Worm (Caenorhabditis elegans) whole organism, young adult: Measurements from ENCODE around the gene scl-11.

Source experiments
- F57A8.1 ChIP-seq: fragments of 200-800 bp; sonication (Bioruptor generic); optimal IDR thresholded peaks from 2 replicates; lab custom pipeline; 2018; ENCODE audit warnings: mild to moderate bottlenecking, missing genetic modification characterization, moderate library complexity, missing compliant biosample characterization
- T26A5.8 ChIP-seq: sonication (generic microtip); optimal IDR thresholded peaks from 2 replicates; lab custom pipeline; 2016; ENCODE audit warnings: missing genetic modification characterization, missing compliant biosample characterization
- ZK185.1 ChIP-seq: sonication (generic microtip); optimal IDR thresholded peaks from 2 replicates; lab custom pipeline; 2016; ENCODE audit warnings: mild to moderate bottlenecking, missing genetic modification characterization, missing compliant biosample characterization; ENCODE audit not compliant: poor library complexity, severe bottlenecking
- athp-1 ChIP-seq: sonication (generic microtip); optimal IDR thresholded peaks from 2 replicates; lab custom pipeline; 2017; ENCODE audit warnings: mild to moderate bottlenecking, missing genetic modification characterization, missing compliant biosample characterization
- attf-5 ChIP-seq: fragments of 200-800 bp; sonication (Bioruptor generic); optimal IDR thresholded peaks from 2 replicates; lab custom pipeline; 2018; ENCODE audit warnings: mild to moderate bottlenecking, missing genetic modification characterization, missing compliant biosample characterization
- bed-2 ChIP-seq: fragments of 200-800 bp; sonication (Bioruptor generic); IDR thresholded peaks from 2 replicates; pipeline ENCODE4 v1.3.6; 2022; ENCODE audit warnings: missing genetic modification reagents, missing genetic modification characterization, missing compliant biosample characterization
- cebp-1 ChIP-seq, 2 experiments: fragments of 200-800 bp in 1 of 2; sonication (Bioruptor generic) in 1 of 2; sonication (generic microtip) in 1 of 2; IDR thresholded peaks in 1 of 2; optimal IDR thresholded peaks in 1 of 2; 2 replicates each; pipeline versions ENCODE4 v1.3.6 to Lab custom; 2017 to 2022; ENCODE audit warnings: missing compliant biosample characterization in 2 of 2, missing genetic modification characterization in 2 of 2, mild to moderate bottlenecking in 1 of 2, missing genetic modification reagents in 1 of 2, moderate library complexity in 1 of 2
- cebp-2 ChIP-seq: fragments of 200-800 bp; sonication (Bioruptor generic); IDR thresholded peaks from 2 replicates; pipeline ENCODE4 v1.3.6; 2022; ENCODE audit warnings: missing genetic modification characterization, missing compliant biosample characterization
- ceh-27 ChIP-seq: fragments of 200-800 bp; sonication (Bioruptor generic); optimal IDR thresholded peaks from 2 replicates; lab custom pipeline; 2018; ENCODE audit warnings: mild to moderate bottlenecking, missing genetic modification characterization, moderate library complexity, missing compliant biosample characterization
- chd-7 ChIP-seq: sonication (generic microtip); optimal IDR thresholded peaks from 2 replicates; lab custom pipeline; 2016; ENCODE audit warnings: mild to moderate bottlenecking, missing genetic modification characterization, moderate library complexity, missing compliant biosample characterization
- die-1 ChIP-seq: sonication (generic microtip); optimal IDR thresholded peaks from 2 replicates; lab custom pipeline; 2016; ENCODE audit warnings: missing genotype, mild to moderate bottlenecking, missing genetic modification characterization, missing compliant biosample characterization
- dpl-1 ChIP-seq: fragments of 150-350 bp; optimal IDR thresholded peaks from 2 replicates; lab custom pipeline; 2014; ENCODE audit warnings: missing biosample characterization, missing genetic modification reagents, missing genetic modification characterization
- egl-18 ChIP-seq: fragments of 200-800 bp; sonication (Bioruptor generic); IDR thresholded peaks from 2 replicates; pipeline ENCODE4 v1.3.6; 2022; ENCODE audit warnings: missing genetic modification reagents, missing genetic modification characterization, missing compliant biosample characterization
- egrh-3 ChIP-seq: fragments of 200-800 bp; sonication (Bioruptor generic); IDR thresholded peaks from 2 replicates; pipeline ENCODE4 v1.3.6; 2022; ENCODE audit warnings: missing genetic modification reagents, missing genetic modification characterization, missing compliant biosample characterization
- ekl-4 ChIP-seq: fragments of 200-800 bp; sonication (Bioruptor generic); IDR thresholded peaks from 2 replicates; pipeline ENCODE4 v1.3.6; 2022; ENCODE audit warnings: missing genetic modification reagents, missing genetic modification characterization, missing compliant biosample characterization
- ets-4 ChIP-seq: fragments of 200-800 bp; sonication (Bioruptor generic); optimal IDR thresholded peaks from 2 replicates; lab custom pipeline; 2018; ENCODE audit warnings: mild to moderate bottlenecking, missing genetic modification characterization, missing compliant biosample characterization
- gei-17 ChIP-seq: fragments of 200-800 bp; sonication (Bioruptor generic); optimal IDR thresholded peaks from 2 replicates; lab custom pipeline; 2018; ENCODE audit warnings: mild to moderate bottlenecking, missing genetic modification characterization, missing compliant biosample characterization
- hmg-1.2 ChIP-seq: fragments of 200-800 bp; sonication (Bioruptor generic); IDR thresholded peaks from 2 replicates; pipeline ENCODE4 v1.3.6; 2022; ENCODE audit warnings: missing genetic modification reagents, missing genetic modification characterization, missing compliant biosample characterization
- hsf-1 ChIP-seq: fragments of 200-800 bp; sonication (Bioruptor generic); IDR thresholded peaks from 2 replicates; pipeline ENCODE4 v1.3.6; 2022; ENCODE audit warnings: missing genetic modification reagents, missing genetic modification characterization, missing compliant biosample characterization
- lag-1 ChIP-seq: fragments of 200-800 bp; sonication (Bioruptor generic); IDR thresholded peaks from 2 replicates; pipeline ENCODE4 v1.3.6; 2022; ENCODE audit warnings: missing genetic modification reagents, missing genetic modification characterization, missing compliant biosample characterization
- let-526 ChIP-seq: fragments of 200-800 bp; sonication (Bioruptor generic); IDR thresholded peaks from 2 replicates; pipeline ENCODE4 v1.3.6; 2022; ENCODE audit warnings: missing genetic modification reagents, missing genetic modification characterization, missing compliant biosample characterization
- madf-10 ChIP-seq: sonication (generic microtip); optimal IDR thresholded peaks from 2 replicates; lab custom pipeline; 2016; ENCODE audit warnings: mild to moderate bottlenecking, missing genetic modification characterization, missing compliant biosample characterization
- madf-8 ChIP-seq: fragments of 200-800 bp; sonication (Bioruptor generic); conservative IDR thresholded peaks from 2 replicates; pipeline ENCODE4 v1.3.6; 2022; ENCODE audit warnings: missing genetic modification reagents, missing genetic modification characterization, missing compliant biosample characterization
- nfya-2 ChIP-seq: fragments of 200-800 bp; sonication (Bioruptor generic); IDR thresholded peaks from 2 replicates; pipeline ENCODE4 v1.3.6; 2022; ENCODE audit warnings: missing genetic modification reagents, missing genetic modification characterization, missing compliant biosample characterization
- nfyb-1 ChIP-seq: fragments of 200-800 bp; sonication (Bioruptor generic); IDR thresholded peaks from 2 replicates; pipeline ENCODE4 v1.3.6; 2022; ENCODE audit warnings: missing genetic modification reagents, missing genetic modification characterization, missing compliant biosample characterization
- nhr-80 ChIP-seq: sonication (generic microtip); optimal IDR thresholded peaks from 2 replicates; lab custom pipeline; 2016; ENCODE audit warnings: missing genetic modification characterization, missing compliant biosample characterization
- nhr-90 ChIP-seq: sonication (generic microtip); optimal IDR thresholded peaks from 2 replicates; lab custom pipeline; 2016; ENCODE audit warnings: missing genotype, mild to moderate bottlenecking, missing genetic modification characterization, missing compliant biosample characterization
- rcor-1 ChIP-seq: fragments of 200-800 bp; sonication (Bioruptor generic); IDR thresholded peaks from 2 replicates; pipeline ENCODE4 v1.3.6; 2022; ENCODE audit warnings: missing genetic modification reagents, missing genetic modification characterization, missing compliant biosample characterization
- rpc-1 ChIP-seq, 2 experiments: fragments of 150-350 bp in 1 of 2; sonication (generic microtip) in 1 of 2; optimal IDR thresholded peaks; 2 replicates each; lab custom pipeline; 2014 to 2018; ENCODE audit warnings: missing biosample characterization in 1 of 2, missing genetic modification characterization in 1 of 2, missing genetic modification reagents in 1 of 2, missing genotype in 1 of 2
- sdz-38 ChIP-seq: sonication (generic microtip); optimal IDR thresholded peaks from 2 replicates; lab custom pipeline; 2016; ENCODE audit warnings: missing genotype, missing genetic modification characterization, missing compliant biosample characterization
- snpc-1.3 ChIP-seq: sonication (generic microtip); optimal IDR thresholded peaks from 2 replicates; lab custom pipeline; 2017; ENCODE audit warnings: missing genetic modification characterization, mild to moderate bottlenecking, missing compliant biosample characterization, antibody characterized with exemption, moderate library complexity, missing genotype, missing genetic modification reagents; ENCODE audit not compliant: insufficient read depth
- snpc-4 ChIP-seq, 5 experiments: fragments of 150-350 bp in 1 of 5; sonication (generic microtip) in 4 of 5; optimal IDR thresholded peaks; 2 replicates each; lab custom pipeline; 2014 to 2018; ENCODE audit warnings: missing genetic modification characterization in 5 of 5, missing biosample characterization in 3 of 5, antibody characterized with exemption in 2 of 5, mild to moderate bottlenecking in 2 of 5, missing compliant biosample characterization in 2 of 5, missing genotype in 2 of 5, moderate library complexity in 2 of 5, missing genetic modification reagents in 1 of 5
- sptf-2 ChIP-seq: fragments of 200-800 bp; sonication (Bioruptor generic); optimal IDR thresholded peaks from 2 replicates; lab custom pipeline; 2018; ENCODE audit warnings: mild to moderate bottlenecking, missing genetic modification characterization, missing compliant biosample characterization
- tbp1 ChIP-seq: fragments of 200-800 bp; sonication (Bioruptor generic); optimal IDR thresholded peaks from 2 replicates; lab custom pipeline; 2018; ENCODE audit warnings: mild to moderate bottlenecking, missing genetic modification characterization, missing compliant biosample characterization
- tlf-1 ChIP-seq: fragments of 200-800 bp; sonication (Bioruptor generic); optimal IDR thresholded peaks from 2 replicates; lab custom pipeline; 2018; ENCODE audit warnings: mild to moderate bottlenecking, missing genetic modification characterization, missing compliant biosample characterization
- zfh-2 ChIP-seq: fragments of 200-800 bp; sonication (Bioruptor generic); conservative IDR thresholded peaks from 2 replicates; pipeline ENCODE4 v1.3.6; 2022; ENCODE audit warnings: missing genetic modification reagents, missing genetic modification characterization, missing compliant biosample characterization
- ztf-22 ChIP-seq: fragments of 200-800 bp; sonication (Bioruptor generic); optimal IDR thresholded peaks from 2 replicates; lab custom pipeline; 2018; ENCODE audit warnings: mild to moderate bottlenecking, missing genetic modification characterization, moderate library complexity, missing compliant biosample characterization

scl-11 gene

DNA sequence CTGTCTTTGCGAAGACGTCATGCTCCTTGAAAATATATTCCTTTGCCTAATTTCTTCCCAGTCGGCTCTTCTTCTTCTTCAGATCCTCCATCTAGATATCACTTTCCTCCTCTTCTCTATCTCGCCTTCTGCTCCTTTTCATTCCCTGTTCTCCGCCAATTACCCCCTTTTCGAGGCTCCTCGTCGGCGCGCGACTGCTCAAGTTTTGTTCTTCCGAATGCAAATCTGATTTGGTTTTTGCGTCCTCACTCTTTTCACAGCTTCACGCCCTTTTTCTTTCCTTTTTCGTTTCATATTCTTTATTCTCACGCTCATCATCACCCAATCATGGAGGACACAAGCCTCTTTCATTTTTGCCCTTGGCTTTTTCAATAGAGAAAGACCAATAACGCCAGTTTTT, 34.4 kb upstream of the scl-11 start:
- TF ChIP-seq nfya-2 (GFP tag; lab: Robert Waterston, UW): no peak
- TF ChIP-seq zfh-2 (GFP tag; lab: Robert Waterston, UW): peak; percentile 73
- 0 out of 2 replicates have a peak, but pooled peaks have one; percentile 8 for TF ChIP-seq egrh-3 (GFP tag; lab: Robert Waterston, UW)

DNA sequence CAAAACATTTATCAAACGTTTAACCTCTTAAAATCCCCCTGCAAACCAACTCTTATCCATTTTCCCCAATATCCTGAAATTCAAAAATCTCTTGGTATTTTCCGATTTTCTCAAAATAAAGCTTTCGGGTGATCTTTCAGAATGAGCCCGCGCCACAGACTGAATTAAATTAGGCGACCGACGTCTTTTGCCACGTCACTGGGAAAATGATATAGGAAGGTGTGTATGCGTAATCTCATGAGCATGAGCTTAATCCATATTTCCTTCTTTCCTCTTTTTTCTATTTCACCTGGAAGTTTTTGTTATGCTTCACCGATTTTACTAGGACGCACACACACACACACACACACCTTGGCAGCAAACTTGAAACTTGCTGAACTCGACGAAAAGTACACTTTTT, 30.2 kb upstream of the scl-11 start:
- TF ChIP-seq rpc-1 (optimal IDR thresholded peaks at IDR 0.05; lab: Kevin White, UChicago) (no peak), rpc-1 (tag; optimal IDR thresholded peaks at IDR 0.05; lab: Kevin White, UChicago) (no peak)

DNA sequence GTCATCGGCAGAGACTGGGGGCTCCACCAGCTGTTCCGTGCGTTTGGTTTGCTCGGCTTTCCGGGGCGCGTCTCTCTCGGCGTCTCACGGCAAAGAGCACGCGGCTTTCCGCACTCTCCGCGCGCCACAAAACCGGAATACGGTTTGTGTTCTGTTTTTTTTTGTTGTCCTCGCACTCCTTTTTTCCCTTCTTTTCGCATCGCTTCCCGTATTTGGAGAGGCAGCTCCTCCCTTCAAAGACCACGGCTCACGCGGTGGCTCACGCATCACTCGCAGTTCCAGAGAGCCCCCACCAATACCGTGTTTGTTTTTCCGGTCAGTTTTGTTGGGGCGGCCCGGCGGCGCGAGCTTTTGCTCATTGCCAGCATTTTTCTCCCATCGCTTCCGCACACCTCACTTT, 28.3 kb upstream of the scl-11 start:
- TF ChIP-seq cebp-2 (GFP tag; lab: Robert Waterston, UW) (peak; percentile 90), ceh-27 (GFP tag; lab: Kevin White, UChicago) (no peak), nfyb-1 (0 out of 2 replicates have a peak, but pooled peaks have one; percentile 17), sptf-2 (GFP tag; lab: Kevin White, UChicago) (no peak), ztf-22 (no peak), athp-1 (tag; lab: Kevin White, UChicago) (no peak), bed-2 (GFP tag; lab: Robert Waterston, UW) (no peak), zfh-2 (GFP tag; lab: Robert Waterston, UW) (peak; percentile 90), hmg-1.2 (GFP tag; lab: Robert Waterston, UW) (0 out of 2 replicates have a peak, but pooled peaks have one; percentile 16), lag-1 (GFP tag; lab: Robert Waterston, UW) (no peak), ekl-4 (GFP tag; lab: Robert Waterston, UW) (no peak), tlf-1 (GFP tag; lab: Kevin White, UChicago) (no peak), madf-8 (GFP tag; lab: Robert Waterston, UW) (no peak), egrh-3 (GFP tag; lab: Robert Waterston, UW) (peak; percentile 42; the same call in 1 of the 2 replicates), hsf-1 (no peak)

DNA sequence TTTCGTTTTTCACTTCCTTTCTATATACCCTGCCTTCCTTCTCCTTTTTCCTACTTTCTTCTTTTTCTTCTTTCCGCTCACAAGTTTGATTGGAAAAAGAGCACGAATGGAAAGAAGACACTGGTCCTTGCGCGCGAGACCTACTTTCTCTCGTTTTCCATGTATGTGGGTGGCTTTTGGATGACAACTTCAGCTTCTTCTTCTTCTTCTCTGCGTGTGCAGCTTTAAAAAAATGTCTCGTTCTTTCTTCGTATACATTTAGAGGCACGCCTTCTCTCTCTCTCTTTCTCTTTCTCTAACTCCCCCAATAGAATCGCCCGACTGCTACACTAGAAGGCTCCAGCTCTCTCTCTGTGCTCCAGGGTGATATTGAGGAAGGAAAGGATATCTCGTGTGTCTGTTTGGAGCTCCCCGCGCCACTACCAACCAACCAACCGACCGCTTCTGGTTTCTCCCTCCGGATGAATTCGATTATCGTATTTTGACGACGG, 25.3 kb upstream of the scl-11 start:
- TF ChIP-seq ceh-27 (GFP tag; lab: Kevin White, UChicago) (peak; percentile 14), zfh-2 (GFP tag; lab: Robert Waterston, UW) (peak; percentile 54; the same call in 1 of the 2 replicates), T26A5.8 (tag; lab: Kevin White, UChicago) (no peak), rcor-1 (GFP tag; lab: Robert Waterston, UW) (0 out of 2 replicates have a peak, but pooled peaks have one; percentile 14), sdz-38 (tag; lab: Kevin White, UChicago) (no peak), egl-18 (GFP tag; lab: Robert Waterston, UW) (0 out of 2 replicates have a peak, but pooled peaks have one; percentile 12), cebp-1 (GFP tag; IDR thresholded peaks at IDR 0.05; lab: Robert Waterston, UW) (no peak), cebp-1 (tag; optimal IDR thresholded peaks at IDR 0.05; lab: Kevin White, UChicago) (peak; percentile 5)

DNA sequence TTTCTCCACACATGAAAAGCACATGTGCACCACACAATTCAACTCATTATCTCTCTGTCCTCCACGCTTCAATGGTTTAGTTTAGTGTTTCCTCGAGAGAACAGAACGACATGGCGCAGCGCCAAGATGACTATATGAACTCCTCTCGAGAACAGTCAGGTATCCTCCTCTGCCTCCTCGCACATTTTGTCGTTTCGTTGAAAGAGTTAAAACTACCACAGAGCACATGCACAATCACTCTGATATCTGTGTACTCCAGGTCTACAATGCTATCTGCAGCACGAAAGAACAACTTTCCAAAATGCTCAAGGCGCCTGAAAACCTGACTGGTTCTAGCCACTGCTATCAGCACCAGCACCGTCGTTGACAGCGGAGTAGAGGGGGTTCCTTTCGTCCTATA, 24.4 kb upstream of the scl-11 start:
- TF ChIP-seq ztf-22 (peak; percentile 34), snpc-4 (GFP tag; optimal IDR thresholded peaks at IDR 0.05; lab: Kevin White, UChicago) (no peak), snpc-4 (tag; optimal IDR thresholded peaks at IDR 0.05; lab: Kevin White, UChicago) (no peak), snpc-1.3 (tag; lab: Kevin White, UChicago) (no peak), nfya-2 (GFP tag; lab: Robert Waterston, UW) (no peak), zfh-2 (GFP tag; lab: Robert Waterston, UW) (peak; percentile 36; the same call in 1 of the 2 replicates), madf-10 (tag; lab: Kevin White, UChicago) (peak; percentile 3), ZK185.1 (tag; lab: Kevin White, UChicago) (no peak), cebp-1 (GFP tag; IDR thresholded peaks at IDR 0.05; lab: Robert Waterston, UW) (no peak), cebp-1 (tag; optimal IDR thresholded peaks at IDR 0.05; lab: Kevin White, UChicago) (peak; percentile 9), chd-7 (tag; lab: Kevin White, UChicago) (peak; percentile 64), nhr-90 (peak; percentile 49), attf-5 (GFP tag; lab: Kevin White, UChicago) (peak; percentile 48), die-1 (tag; lab: Kevin White, UChicago) (no peak), athp-1 (tag; lab: Kevin White, UChicago) (no peak), F57A8.1 (no peak), gei-17 (GFP tag; lab: Kevin White, UChicago) (no peak), egrh-3 (GFP tag; lab: Robert Waterston, UW) (0 out of 2 replicates have a peak, but pooled peaks have one; percentile 5), dpl-1 (GFP tag; lab: Kevin White, UChicago) (no peak), tbp1 (peak; percentile 23), ets-4 (GFP tag; lab: Kevin White, UChicago) (peak; percentile 70), let-526 (GFP tag; lab: Robert Waterston, UW) (0 out of 2 replicates have a peak, but pooled peaks have one; percentile 38), nhr-80 (peak; percentile 98)
